Worm (Caenorhabditis elegans): Measurements from ENCODE around the gene C10A4.2.

ce11 chrX:7455960-7456359 is 45.9 kb downstream of the C10A4.2 start:
- TF ChIP-seq flt-1 (GFP tag; IDR thresholded peaks at IDR 0.05) (0 out of 2 replicates have a peak, but pooled peaks have one; percentile 15), cog-1 (tag; optimal IDR thresholded peaks at IDR 0.05) (no peak), ztf-23 (GFP tag; IDR thresholded peaks at IDR 0.05) (no peak), T22C8.4 (GFP tag; IDR thresholded peaks at IDR 0.05) (no peak), ref-1 (GFP tag; conservative IDR thresholded peaks at IDR 0.05) (no peak), med-1 (GFP tag; optimal IDR thresholded peaks at IDR 0.05; ENCODE audit: insufficient read depth) (no peak)
